Worm (Caenorhabditis elegans) whole organism, young adult: ENCODE measurements around the gene sdz-10.

Experiments
- F49E8.2 ChIP-seq: sonication (generic microtip); optimal IDR thresholded peaks from 3 replicates; lab custom pipeline; 2017; ENCODE audit warnings: missing genetic modification characterization, mild to moderate bottlenecking, missing compliant biosample characterization, antibody characterized with exemption, moderate library complexity; ENCODE audit not compliant: insufficient read depth
- Y56A3A.18 ChIP-seq: fragments of 200-800 bp; sonication (Bioruptor generic); IDR thresholded peaks from 2 replicates; pipeline ENCODE4 v1.3.6; 2022; ENCODE audit warnings: missing genetic modification reagents, missing genetic modification characterization, missing compliant biosample characterization
- Y79H2A.3 ChIP-seq: fragments of 200-800 bp; sonication (Bioruptor generic); conservative IDR thresholded peaks from 2 replicates; pipeline ENCODE4 v1.3.6; 2022; ENCODE audit warnings: missing genetic modification reagents, missing genetic modification characterization, missing compliant biosample characterization
- aptf-2 ChIP-seq: fragments of 200-800 bp; sonication (Bioruptor generic); conservative IDR thresholded peaks from 2 replicates; pipeline ENCODE4 v1.3.6; 2022; ENCODE audit warnings: missing genetic modification reagents, missing genetic modification characterization, missing compliant biosample characterization
- dpff-1 ChIP-seq: sonication (generic microtip); optimal IDR thresholded peaks from 2 replicates; lab custom pipeline; 2017; ENCODE audit warnings: mild to moderate bottlenecking, missing genetic modification characterization, missing compliant biosample characterization
- dpl-1 ChIP-seq: fragments of 150-350 bp; optimal IDR thresholded peaks from 2 replicates; lab custom pipeline; 2014; ENCODE audit warnings: missing biosample characterization, missing genetic modification reagents, missing genetic modification characterization
- him-1 ChIP-seq: sonication (generic microtip); optimal IDR thresholded peaks from 2 replicates; lab custom pipeline; 2016; ENCODE audit warnings: missing genotype, missing genetic modification reagents, missing genetic modification characterization, missing compliant biosample characterization
- hrde-1 ChIP-seq: sonication (generic microtip); optimal IDR thresholded peaks from 2 replicates; lab custom pipeline; 2016; ENCODE audit warnings: missing genetic modification characterization, mild to moderate bottlenecking, missing compliant biosample characterization, moderate library complexity, missing genotype, missing genetic modification reagents, borderline replicate concordance
- lag-1 ChIP-seq: fragments of 200-800 bp; sonication (Bioruptor generic); IDR thresholded peaks from 2 replicates; pipeline ENCODE4 v1.3.6; 2022; ENCODE audit warnings: missing genetic modification reagents, missing genetic modification characterization, missing compliant biosample characterization
- madf-6 ChIP-seq: fragments of 200-800 bp; sonication (Bioruptor generic); IDR thresholded peaks from 2 replicates; pipeline ENCODE4 v1.3.6; 2022; ENCODE audit warnings: missing genetic modification reagents, missing genetic modification characterization, missing compliant biosample characterization
- nfya-1 ChIP-seq: sonication (generic microtip); optimal IDR thresholded peaks from 2 replicates; lab custom pipeline; 2017; ENCODE audit warnings: antibody characterized with exemption, missing compliant biosample characterization, missing genetic modification characterization, borderline replicate concordance; ENCODE audit not compliant: insufficient read depth
- nhr-90 ChIP-seq: sonication (generic microtip); optimal IDR thresholded peaks from 2 replicates; lab custom pipeline; 2016; ENCODE audit warnings: missing genotype, mild to moderate bottlenecking, missing genetic modification characterization, missing compliant biosample characterization
- pha-4 ChIP-seq: fragments of 150-350 bp; sonication (generic microtip); optimal IDR thresholded peaks from 2 replicates; lab custom pipeline; 2014; ENCODE audit warnings: missing biosample characterization, missing genetic modification reagents, missing genetic modification characterization
- tlf-1 ChIP-seq: fragments of 200-800 bp; sonication (Bioruptor generic); optimal IDR thresholded peaks from 2 replicates; lab custom pipeline; 2018; ENCODE audit warnings: mild to moderate bottlenecking, missing genetic modification characterization, missing compliant biosample characterization

ce11 chrII:2757954-2758353 is 14.1 kb downstream of the sdz-10 start, which contains the start of gene F29A7.8:
- no peak for TF ChIP-seq aptf-2 (GFP tag; lab: Robert Waterston, UW)
- no peak for TF ChIP-seq him-1 (tag; lab: Kevin White, UChicago)
- TF ChIP-seq lag-1, result no peak
- no peak for TF ChIP-seq Y79H2A.3
- TF ChIP-seq madf-6, result no peak
- TF ChIP-seq F49E8.2, result no peak
- no peak for TF ChIP-seq dpff-1
- no peak for TF ChIP-seq Y56A3A.18 (GFP tag; lab: Robert Waterston, UW)
- no peak for TF ChIP-seq dpl-1 (GFP tag; lab: Kevin White, UChicago)
- no peak for TF ChIP-seq nhr-90
- TF ChIP-seq pha-4, result no peak
- TF ChIP-seq nfya-1 (tag; lab: Kevin White, UChicago), result no peak
- no peak for TF ChIP-seq hrde-1 (tag; lab: Kevin White, UChicago)
- TF ChIP-seq tlf-1 (GFP tag; lab: Kevin White, UChicago), result no peak
